Worm (Caenorhabditis elegans): Measurements from ENCODE around the gene F35C8.8.

DNA sequence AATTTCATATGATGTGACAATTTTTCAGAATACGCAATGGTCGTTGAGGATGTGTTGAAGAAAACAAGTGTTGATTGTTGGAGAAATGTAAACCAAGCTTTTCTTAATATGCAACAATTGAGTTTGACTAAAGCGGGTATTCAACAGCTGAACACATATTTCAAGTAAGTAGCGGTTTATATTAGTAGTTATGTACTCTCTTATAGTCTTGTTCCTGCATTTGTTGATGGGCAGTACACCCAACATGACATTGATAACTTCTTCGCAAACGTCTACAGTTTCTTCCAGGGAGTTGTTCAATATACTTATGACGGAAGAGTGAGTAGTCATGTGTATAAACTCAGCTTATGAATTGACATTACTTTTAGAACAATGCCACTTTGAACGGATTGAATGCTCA lies 41.7 kb downstream of the F35C8.8 start:
- no peak for TF ChIP-seq ama-1 (optimal IDR thresholded peaks at IDR 0.05)
- no peak for TF ChIP-seq hmbx-1 (tag; optimal IDR thresholded peaks at IDR 0.05)
- TF ChIP-seq pes-1 (GFP tag; IDR thresholded peaks at IDR 0.05) = no peak
- no peak for TF ChIP-seq flt-1 (GFP tag; IDR thresholded peaks at IDR 0.05)
- no peak for TF ChIP-seq tbx-11 (GFP tag; IDR thresholded peaks at IDR 0.05)
- no peak for TF ChIP-seq hmg-4 (GFP tag; optimal IDR thresholded peaks at IDR 0.05)
- TF ChIP-seq tra-4 (tag; optimal IDR thresholded peaks at IDR 0.05) = no peak
- no peak for TF ChIP-seq ceh-36 (tag; optimal IDR thresholded peaks at IDR 0.05)
- TF ChIP-seq B0310.2 (tag; optimal IDR thresholded peaks at IDR 0.05) = no peak
- no peak for TF ChIP-seq F13C5.2 (tag; optimal IDR thresholded peaks at IDR 0.05)
- TF ChIP-seq hnd-1 (tag; optimal IDR thresholded peaks at IDR 0.05) = no peak
- no peak for TF ChIP-seq aly-1 (tag; optimal IDR thresholded peaks at IDR 0.05)

All from whole organism, early embryonic.